Worm (Caenorhabditis elegans): ENCODE measurements around the gene pdha-1.

pdha-1 gene

DNA sequence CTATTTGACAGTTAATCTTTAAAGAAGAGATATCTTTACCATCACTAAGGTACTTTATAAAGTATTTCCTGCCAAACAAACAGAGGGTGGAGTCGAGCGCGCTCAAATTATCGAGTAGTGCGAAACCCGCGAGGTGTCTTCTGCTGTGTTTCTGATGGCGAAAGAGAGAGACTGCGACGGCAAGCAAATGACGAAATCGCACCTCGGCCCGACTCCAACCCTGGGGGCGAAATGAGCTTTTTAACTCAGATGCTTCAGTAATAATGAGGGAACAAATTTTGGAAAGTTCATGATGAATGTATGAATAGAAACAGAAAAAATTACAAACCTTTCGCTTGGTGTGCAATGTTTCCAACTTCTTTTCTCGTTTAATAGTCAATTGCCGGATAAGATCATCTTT lies 25.4 kb downstream of the pdha-1 start (continued):
- TF ChIP-seq hlh-11 (tag; optimal IDR thresholded peaks at IDR 0.05) (peak; percentile 56), F37D6.2 (tag; optimal IDR thresholded peaks at IDR 0.05) (no peak), lin-29 (GFP tag; IDR thresholded peaks at IDR 0.05) (no peak), aha-1 (tag) (peak; percentile 90), unc-39 (tag; optimal IDR thresholded peaks at IDR 0.05) (no peak), egl-27 (tag; optimal IDR thresholded peaks at IDR 0.05) (no peak), pqm-1 (tag; optimal IDR thresholded peaks at IDR 0.05) (peak; percentile 39), ZK546.5 (tag; optimal IDR thresholded peaks at IDR 0.05) (no peak)

DNA sequence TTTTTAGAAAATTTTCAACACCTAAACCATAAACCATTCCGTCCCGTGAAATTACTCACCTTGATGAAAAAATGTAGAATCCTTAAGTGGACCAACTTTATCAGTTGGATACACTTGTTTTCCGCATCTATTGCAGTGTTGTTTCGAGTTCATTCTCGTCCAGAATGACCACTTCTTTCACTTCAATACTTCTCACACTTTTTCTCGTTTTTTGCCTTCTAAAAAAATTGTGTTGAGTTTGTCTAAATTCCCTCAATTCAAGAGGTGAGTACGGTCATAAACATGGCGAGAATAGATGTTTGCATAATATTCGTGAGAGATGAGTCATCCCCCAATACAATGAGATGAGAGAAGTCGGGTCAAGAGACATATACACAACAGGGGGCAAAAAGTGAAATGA lies 26.5 kb downstream of the pdha-1 start, which contains the start of gene ltd-1:
Gene ltd-1 (minus strand): TSS at position 218 of the 400 bp plus-strand sequence.
- peak; percentile 58 for TF ChIP-seq aha-1 (tag)
- no peak for TF ChIP-seq T20F7.1 (GFP tag; optimal IDR thresholded peaks at IDR 0.05)

DNA sequence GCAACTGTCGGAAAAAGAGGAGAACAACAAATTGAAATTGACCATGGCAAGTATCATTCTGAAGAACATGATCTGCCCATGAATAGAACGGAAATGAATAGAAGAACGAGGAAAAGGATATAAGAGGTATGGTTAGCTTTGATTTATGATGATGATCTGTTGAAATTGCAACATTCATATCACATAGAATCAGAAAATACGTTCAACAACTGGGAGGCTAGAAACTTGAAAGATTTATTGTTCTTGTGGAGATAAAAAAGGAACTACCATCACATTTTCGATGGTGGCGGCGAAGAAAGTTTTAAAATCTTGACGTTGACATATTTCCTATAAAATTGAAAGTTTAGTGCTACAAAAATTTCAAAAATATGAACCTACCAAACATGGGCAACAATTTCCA lies 27.2 kb downstream of the pdha-1 start:
- TF ChIP-seq aly-2 (tag; optimal IDR thresholded peaks at IDR 0.05) (no peak), duxl-1 (tag; optimal IDR thresholded peaks at IDR 0.05; ENCODE audit: poor library complexity) (no peak), aha-1 (tag) (peak; percentile 93)

DNA sequence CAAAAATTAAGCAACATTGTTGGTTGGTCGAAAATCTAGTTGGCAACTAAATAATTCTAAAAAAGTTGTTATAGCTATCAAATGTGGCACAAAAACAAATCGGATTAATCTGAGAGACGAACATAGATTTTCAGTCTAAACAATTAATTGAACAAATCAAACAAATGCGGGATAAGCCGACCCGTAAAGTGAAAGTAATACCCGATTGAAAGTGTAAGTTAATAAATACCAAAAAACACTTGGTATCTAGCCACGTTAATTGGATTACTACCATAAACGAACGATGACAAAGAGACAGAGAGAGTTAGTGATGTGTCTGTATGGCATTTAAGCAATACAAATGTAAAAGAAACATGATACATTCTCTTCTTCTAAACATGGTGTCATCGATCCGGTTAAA lies 27.8 kb downstream of the pdha-1 start:
- TF ChIP-seq tra-1 (GFP tag; IDR thresholded peaks at IDR 0.05) = no peak
- TF ChIP-seq nhr-41 (GFP tag; IDR thresholded peaks at IDR 0.05) = no peak

DNA sequence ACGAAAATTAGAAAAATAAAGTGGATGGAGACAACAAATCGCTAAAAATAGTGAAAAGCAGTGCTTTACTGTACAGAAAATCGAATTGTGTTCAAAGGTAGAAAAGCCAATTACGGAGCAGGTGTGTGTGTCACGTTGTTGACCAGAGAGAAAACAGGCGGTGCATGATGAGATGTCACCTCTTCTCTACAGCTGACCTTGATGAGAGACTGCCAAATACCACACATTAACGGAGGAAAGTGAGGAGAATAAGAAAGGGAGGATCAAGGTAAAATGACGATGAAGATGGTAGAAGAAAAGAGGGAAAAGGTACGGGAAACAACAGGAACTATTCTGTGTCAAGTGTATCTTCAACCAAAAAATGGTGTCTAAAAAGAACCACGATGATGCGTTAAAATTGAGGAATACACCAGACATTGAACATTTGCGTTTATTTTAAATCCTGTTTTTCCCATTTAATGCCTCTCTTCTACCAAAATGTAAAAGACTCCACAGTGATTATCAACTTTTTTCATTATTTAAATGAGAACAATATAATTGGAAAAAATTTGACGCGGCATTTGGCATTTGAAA lies 33.2 kb downstream of the pdha-1 start:
- peak; percentile 43 for TF ChIP-seq hlh-30 (tag; optimal IDR thresholded peaks at IDR 0.05; ENCODE audit: insufficient read depth)
- TF ChIP-seq unc-62 (GFP tag; optimal IDR thresholded peaks at IDR 0.05 in 1 of 2) = peak in 1 of 2 experiments; percentile 83
- no peak for TF ChIP-seq unc-62 (tag; optimal IDR thresholded peaks at IDR 0.05)
- no peak for TF ChIP-seq lin-29 (GFP tag; IDR thresholded peaks at IDR 0.05)
- peak; percentile 59 for TF ChIP-seq nhr-25 (tag; optimal IDR thresholded peaks at IDR 0.05; ENCODE audit: borderline replicate concordance, insufficient read depth)
- TF ChIP-seq spr-3 (GFP tag; optimal IDR thresholded peaks at IDR 0.05) = no peak
- no peak for TF ChIP-seq tag-97 (GFP tag; IDR thresholded peaks at IDR 0.05)

DNA sequence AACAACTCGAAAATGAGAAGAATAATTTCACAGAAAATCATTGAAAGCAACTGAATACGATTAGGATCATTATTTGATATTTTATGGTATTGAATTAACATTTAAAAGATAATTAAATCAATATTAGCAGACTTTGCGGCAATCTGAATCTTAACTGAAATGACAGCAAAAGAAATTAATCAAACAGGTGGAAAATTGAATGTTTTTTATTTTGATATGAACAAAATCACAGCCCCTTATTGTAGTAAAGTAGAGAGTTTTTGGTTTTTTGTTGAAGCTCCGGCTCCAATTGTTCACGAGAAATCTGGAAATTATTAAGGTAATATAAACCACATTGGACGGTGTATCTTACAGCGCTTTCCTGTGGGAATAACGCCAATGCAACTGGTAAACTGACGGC lies 36.0 kb downstream of the pdha-1 start, which contains the start of gene sre-2:
Gene sre-2 (minus strand): TSS at position 101 of the 400 bp plus-strand sequence.
- TF ChIP-seq nhr-42 (GFP tag; IDR thresholded peaks at IDR 0.05) (no peak), ceh-82 (tag; optimal IDR thresholded peaks at IDR 0.05) (no peak), dve-1 (tag; optimal IDR thresholded peaks at IDR 0.05; ENCODE audit: insufficient read depth) (no peak), hlh-11 (tag; optimal IDR thresholded peaks at IDR 0.05) (no peak), dmd-6 (GFP tag; IDR thresholded peaks at IDR 0.05) (no peak), zip-2 (tag; optimal IDR thresholded peaks at IDR 0.05) (no peak), arid-1 (GFP tag; conservative IDR thresholded peaks at IDR 0.05) (no peak), R02D3.7 (tag; optimal IDR thresholded peaks at IDR 0.05) (no peak), lsy-2 (tag; optimal IDR thresholded peaks at IDR 0.05) (no peak), attf-4 (tag; optimal IDR thresholded peaks at IDR 0.05) (no peak), hlh-30 (tag; optimal IDR thresholded peaks at IDR 0.05; ENCODE audit: insufficient read depth) (no peak), nhr-77 (tag; optimal IDR thresholded peaks at IDR 0.05) (no peak), daf-19 (GFP tag; conservative IDR thresholded peaks at IDR 0.05) (no peak), madf-5 (GFP tag; IDR thresholded peaks at IDR 0.05) (no peak)
